Fruit fly (Drosophila melanogaster): Measurements from ENCODE around the gene CG44521.
A peak's percentile ranks its signal among the peaks of the same experiment; 100 is the strongest.

The CG44521 gene

DNA sequence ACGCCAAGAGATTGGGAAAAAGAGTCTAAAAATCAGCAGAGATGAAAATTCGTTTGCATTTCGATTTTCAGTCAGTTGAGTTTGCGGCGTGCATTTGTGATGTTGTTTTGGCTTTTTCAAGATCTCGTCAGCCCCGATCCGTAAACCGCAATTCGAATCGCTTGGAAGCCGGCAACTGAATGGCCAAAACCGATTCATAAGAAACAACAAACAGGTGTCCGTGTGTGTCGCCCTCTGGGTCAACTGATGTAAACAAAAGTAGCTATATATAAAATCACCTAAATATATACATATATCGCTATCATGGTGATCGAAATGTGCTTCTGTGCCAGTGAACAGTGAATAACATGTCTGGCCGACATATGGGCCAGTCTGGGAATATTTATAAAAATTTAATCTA, 46.3 kb upstream of the CG44521 start:
- TF ChIP-seq jim (GFP tag; optimal IDR thresholded peaks at IDR 0.05), result no peak

DNA sequence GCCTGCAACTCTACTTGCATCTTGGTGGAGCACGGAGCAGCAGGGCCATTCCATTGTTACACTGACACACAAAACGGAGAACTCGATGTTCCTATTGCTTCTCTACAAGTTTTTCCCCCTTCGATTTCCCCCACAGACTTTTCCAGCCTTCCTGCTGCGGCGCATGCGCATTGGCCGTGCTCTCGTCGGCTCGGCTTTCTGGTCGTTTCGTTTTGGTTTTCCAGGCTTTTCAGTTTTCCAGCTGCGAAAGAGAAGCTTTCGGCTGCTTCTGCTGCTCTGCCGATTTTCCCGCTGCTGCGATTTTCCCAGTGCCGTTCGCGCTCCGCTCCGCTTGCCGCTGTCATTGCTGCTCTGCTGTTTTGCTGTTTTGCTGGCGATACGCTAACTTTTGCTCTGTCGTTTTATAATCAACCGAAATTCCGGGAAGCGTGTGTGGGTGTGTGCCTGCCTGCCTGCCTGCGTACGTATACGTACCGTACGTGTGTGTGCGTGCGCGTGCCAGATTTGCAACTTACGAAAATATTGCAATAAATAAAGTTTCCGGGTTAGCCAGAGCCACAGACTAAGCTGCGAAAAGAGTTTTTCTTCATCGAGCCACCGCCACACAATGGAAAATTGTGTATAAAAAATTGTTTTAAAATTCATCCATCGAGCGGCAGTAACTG, 34.8 kb upstream of the CG44521 start:
- TF ChIP-seq fru (GFP tag; optimal IDR thresholded peaks at IDR 0.05) (no peak), CG9705 (GFP tag; optimal IDR thresholded peaks at IDR 0.05) (no peak), foxo (GFP tag; optimal IDR thresholded peaks at IDR 0.05) (no peak), dl (GFP tag; optimal IDR thresholded peaks at IDR 0.05; ENCODE audit: insufficient read depth in 1 of 2, partially characterized antibody in 2 of 2) (no peak), Hr78 (GFP tag; optimal IDR thresholded peaks at IDR 0.05) (no peak), tai (GFP tag; optimal IDR thresholded peaks at IDR 0.05) (no peak), GATAd (GFP tag; optimal IDR thresholded peaks at IDR 0.05) (no peak), Dfd (GFP tag; optimal IDR thresholded peaks at IDR 0.05) (no peak), N (GFP tag; optimal IDR thresholded peaks at IDR 0.05) (no peak)

DNA sequence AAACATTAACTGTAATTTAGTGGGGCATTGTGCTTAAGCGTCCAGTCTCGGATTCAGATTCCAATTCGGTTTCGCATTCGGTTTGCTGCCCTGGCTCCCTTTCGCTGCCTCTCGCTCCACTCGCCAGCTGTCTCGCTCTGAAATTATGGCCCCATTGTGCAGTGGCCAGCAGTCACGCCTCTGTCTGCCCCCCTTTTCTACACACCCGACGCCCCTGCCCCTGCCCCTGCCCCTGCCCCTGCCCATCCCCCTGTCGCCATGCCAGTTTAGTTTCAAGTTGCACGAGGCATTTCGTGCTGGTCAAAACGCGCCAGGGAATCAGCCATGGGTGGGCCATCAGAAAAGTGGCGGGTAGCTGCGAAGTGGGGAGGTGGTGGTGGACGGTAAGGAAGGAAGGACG, 26.9 kb upstream of the CG44521 start:
- TF ChIP-seq dsf (GFP tag; optimal IDR thresholded peaks at IDR 0.05; ENCODE audit: borderline replicate concordance), result no peak
- no peak for TF ChIP-seq sv (GFP tag; optimal IDR thresholded peaks at IDR 0.05)
- no peak for TF ChIP-seq sage (GFP tag; optimal IDR thresholded peaks at IDR 0.05)
- TF ChIP-seq Sp1 (GFP tag; optimal IDR thresholded peaks at IDR 0.05), result no peak
- TF ChIP-seq OdsH (GFP tag; optimal IDR thresholded peaks at IDR 0.05), result no peak
- TF ChIP-seq Dfd (GFP tag; optimal IDR thresholded peaks at IDR 0.05), result peak; percentile 68

DNA sequence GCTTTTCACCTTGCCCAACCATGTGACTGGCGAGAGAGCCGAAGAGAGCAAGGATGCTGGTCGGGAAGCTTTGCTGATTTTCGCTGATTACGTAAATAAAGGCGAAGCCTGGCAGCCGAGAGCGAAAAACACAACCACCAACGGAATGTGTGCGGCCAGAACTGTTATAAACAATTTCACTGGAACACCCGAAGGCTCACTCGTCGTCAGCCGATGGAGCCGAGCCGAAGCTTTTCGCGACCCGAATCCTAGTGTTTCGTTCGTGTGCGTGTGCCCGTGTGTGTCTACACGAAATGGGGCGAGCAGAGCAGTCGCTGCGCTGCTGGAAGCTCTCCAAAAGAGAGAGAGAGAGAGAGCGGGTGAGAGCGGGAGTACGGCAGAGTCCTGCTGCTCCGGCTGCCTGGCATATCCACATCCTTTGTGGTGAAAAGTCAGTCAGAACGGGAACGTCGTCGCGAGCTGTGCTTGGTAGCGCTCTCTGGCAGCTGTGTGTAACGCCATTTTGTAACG, 22.1 kb upstream of the CG44521 start:
- TF ChIP-seq Hr83 (GFP tag; optimal IDR thresholded peaks at IDR 0.05; ENCODE audit: poor library complexity, severe bottlenecking) (no peak), dl (GFP tag; optimal IDR thresholded peaks at IDR 0.05; ENCODE audit: insufficient read depth in 1 of 2, partially characterized antibody in 2 of 2) (no peak), Mio (GFP tag; optimal IDR thresholded peaks at IDR 0.05) (no peak), CG32264 (GFP tag; optimal IDR thresholded peaks at IDR 0.05) (no peak), Rel (GFP tag; optimal IDR thresholded peaks at IDR 0.05) (no peak), Rel (tag; optimal IDR thresholded peaks at IDR 0.05) (no peak), Dfd (GFP tag; optimal IDR thresholded peaks at IDR 0.05) (no peak), Hr78 (GFP tag; optimal IDR thresholded peaks at IDR 0.05) (no peak)

DNA sequence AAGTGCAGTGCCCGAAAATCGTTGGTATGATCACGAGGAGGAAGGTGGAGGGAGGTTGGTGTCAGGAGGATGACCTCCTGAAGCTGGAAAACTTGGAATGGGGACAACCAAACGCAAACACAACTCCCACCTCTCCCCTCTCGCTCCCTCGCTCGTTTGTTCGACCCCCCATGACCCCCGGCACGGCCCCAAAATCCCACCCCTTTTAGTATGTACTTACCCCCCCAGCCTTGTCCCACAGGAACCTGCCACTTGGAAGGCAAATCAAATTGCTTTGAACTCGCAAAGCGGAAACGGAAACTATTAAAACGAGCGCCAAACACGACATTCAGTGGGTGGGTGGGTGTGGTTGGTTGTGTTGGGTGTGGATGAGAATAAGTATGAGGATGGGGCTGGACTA, 18.5 kb downstream of the CG44521 start:
- TF ChIP-seq CrebA (GFP tag; optimal IDR thresholded peaks at IDR 0.05; ENCODE audit: borderline replicate concordance), result no peak
- no peak for TF ChIP-seq sv (GFP tag; optimal IDR thresholded peaks at IDR 0.05)
- TF ChIP-seq lola (GFP tag; optimal IDR thresholded peaks at IDR 0.05), result no peak
- TF ChIP-seq N (GFP tag; optimal IDR thresholded peaks at IDR 0.05), result no peak
- no peak for TF ChIP-seq OdsH (GFP tag; optimal IDR thresholded peaks at IDR 0.05)
- TF ChIP-seq Rel (GFP tag; optimal IDR thresholded peaks at IDR 0.05), result no peak
- TF ChIP-seq Rel (tag; optimal IDR thresholded peaks at IDR 0.05), result no peak
- TF ChIP-seq Abd-B (GFP tag; optimal IDR thresholded peaks at IDR 0.05), result no peak
- no peak for TF ChIP-seq Vsx2 (GFP tag; optimal IDR thresholded peaks at IDR 0.05; ENCODE audit: partially characterized antibody)
- no peak for TF ChIP-seq h (GFP tag; optimal IDR thresholded peaks at IDR 0.05)
- no peak for TF ChIP-seq br (GFP tag; optimal IDR thresholded peaks at IDR 0.05)
- TF ChIP-seq tai (GFP tag; optimal IDR thresholded peaks at IDR 0.05), result no peak
- no peak for TF ChIP-seq Dif (GFP tag; optimal IDR thresholded peaks at IDR 0.05; ENCODE audit: partially characterized antibody)
- TF ChIP-seq rgr (GFP tag; optimal IDR thresholded peaks at IDR 0.05), result no peak
- no peak for TF ChIP-seq pan (optimal IDR thresholded peaks at IDR 0.05)

DNA sequence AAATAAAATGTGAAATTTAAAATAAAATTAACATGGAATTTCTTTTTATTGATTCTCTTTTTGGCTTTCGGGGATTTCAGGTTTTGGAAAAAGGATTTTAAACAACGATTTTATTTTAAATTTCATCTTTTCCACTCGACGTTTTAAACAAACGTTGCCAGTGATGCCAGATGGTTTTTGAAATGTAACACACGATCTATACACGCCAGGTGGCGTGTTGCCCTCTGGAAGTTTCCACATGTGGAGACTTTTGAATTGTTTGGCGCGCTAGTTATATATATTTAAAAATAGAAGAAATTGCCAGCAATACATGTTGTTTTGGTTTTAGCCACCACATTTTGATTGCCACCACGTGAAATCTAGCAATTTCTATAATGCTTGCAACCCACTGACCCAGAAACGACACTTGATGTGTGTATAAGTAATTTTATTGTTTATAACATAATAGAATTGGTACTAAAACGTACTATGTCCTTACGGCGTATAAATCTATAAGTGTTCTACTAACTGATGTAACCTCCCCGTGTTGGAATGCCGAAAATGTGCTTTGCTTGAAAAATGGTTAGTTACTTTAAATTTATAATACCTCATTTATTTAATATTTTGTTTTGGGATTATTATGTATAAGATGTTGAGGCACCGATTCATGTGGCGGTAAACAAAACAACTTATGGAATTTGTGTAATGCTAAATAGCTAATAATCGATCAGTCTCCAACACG, 36.6 kb downstream of the CG44521 start:
- no peak for TF ChIP-seq CrebA (GFP tag; optimal IDR thresholded peaks at IDR 0.05; ENCODE audit: borderline replicate concordance)
- no peak for TF ChIP-seq dl (GFP tag; optimal IDR thresholded peaks at IDR 0.05; ENCODE audit: insufficient read depth in 1 of 2, partially characterized antibody in 2 of 2)
- no peak for TF ChIP-seq Hr78 (GFP tag; optimal IDR thresholded peaks at IDR 0.05)
- no peak for TF ChIP-seq woc (GFP tag; optimal IDR thresholded peaks at IDR 0.05)
- no peak for TF ChIP-seq N (GFP tag; optimal IDR thresholded peaks at IDR 0.05)
- TF ChIP-seq sage (GFP tag; optimal IDR thresholded peaks at IDR 0.05), result peak; percentile 26
- peak; percentile 84 for TF ChIP-seq Myc (optimal IDR thresholded peaks at IDR 0.05)

Data from whole organism, wandering third instar larva.